Fruit fly (Drosophila melanogaster) whole organism, embryonic: ENCODE results near the gene scpr-C.

Source experiments
- Ada2b ChIP-seq: fragments of 200-800 bp; sonication (Bioruptor generic); IDR thresholded peaks from 2 replicates; pipeline ENCODE4 v1.3.6; 2022; ENCODE audit warnings: missing biosample characterization, missing genetic modification characterization
- Aef1 ChIP-seq: fragments of 200-800 bp; sonication (Bioruptor generic); IDR thresholded peaks from 3 replicates; pipeline ENCODE4 v1.3.6; 2022; ENCODE audit warnings: missing biosample characterization, missing genetic modification characterization
- CG10543 ChIP-seq: fragments of 200-800 bp; sonication (Bioruptor generic); optimal IDR thresholded peaks from 3 replicates; lab custom pipeline; 2017; ENCODE audit warnings: missing biosample characterization, mild to moderate bottlenecking, missing genetic modification characterization, moderate library complexity
- CG12071 ChIP-seq: fragments of 200-800 bp; sonication (Bioruptor generic); optimal IDR thresholded peaks from 3 replicates; lab custom pipeline; 2018; ENCODE audit warnings: missing biosample characterization, mild to moderate bottlenecking, missing genetic modification characterization
- CG15073 ChIP-seq: fragments of 200-800 bp; sonication (Bioruptor generic); optimal IDR thresholded peaks from 2 replicates; lab custom pipeline; 2016; ENCODE audit warnings: missing biosample characterization, missing genetic modification characterization
- CG16779 ChIP-seq: fragments of 200-800 bp; sonication (Bioruptor generic); IDR thresholded peaks from 2 replicates; pipeline ENCODE4 v1.3.6; 2022; ENCODE audit warnings: missing biosample characterization, missing genetic modification characterization
- CG17385 ChIP-seq: fragments of 200-800 bp; sonication (Bioruptor generic); optimal IDR thresholded peaks from 3 replicates; lab custom pipeline; 2018; ENCODE audit warnings: missing biosample characterization, mild to moderate bottlenecking, missing genetic modification characterization
- CG31365 ChIP-seq: fragments of 200-800 bp; sonication (Bioruptor generic); optimal IDR thresholded peaks from 2 replicates; lab custom pipeline; 2018; ENCODE audit warnings: missing biosample characterization, mild to moderate bottlenecking, missing genetic modification characterization
- CG31441 ChIP-seq: fragments of 200-800 bp; sonication (Bioruptor generic); IDR thresholded peaks from 2 replicates; pipeline ENCODE4 v1.3.6; 2022; ENCODE audit warnings: missing biosample characterization, missing genetic modification characterization
- CG3163 ChIP-seq: fragments of 200-800 bp; sonication (Bioruptor generic); optimal IDR thresholded peaks from 3 replicates; lab custom pipeline; 2016; ENCODE audit warnings: missing biosample characterization, missing genetic modification characterization
- CG32532 ChIP-seq: fragments of 200-800 bp; sonication (Bioruptor generic); IDR thresholded peaks from 2 replicates; pipeline ENCODE4 v1.3.6; 2022; ENCODE audit warnings: missing biosample characterization, missing genetic modification characterization
- CG34422 ChIP-seq: fragments of 200-800 bp; sonication (Bioruptor generic); IDR thresholded peaks from 3 replicates; pipeline ENCODE4 v1.3.6; 2022; ENCODE audit warnings: missing biosample characterization, missing genetic modification characterization
- CG4404 ChIP-seq: fragments of 200-800 bp; sonication (Bioruptor generic); IDR thresholded peaks from 2 replicates; pipeline ENCODE4 v1.3.6; 2022; ENCODE audit warnings: missing biosample characterization, missing genetic modification characterization
- CG6272 ChIP-seq: fragments of 200-800 bp; sonication (Bioruptor generic); IDR thresholded peaks from 2 replicates; pipeline ENCODE4 v1.3.6; 2022; ENCODE audit warnings: missing biosample characterization, missing genetic modification characterization
- CG6654 ChIP-seq: fragments of 200-800 bp; sonication (Bioruptor generic); optimal IDR thresholded peaks from 2 replicates; lab custom pipeline; 2017; ENCODE audit warnings: missing biosample characterization, mild to moderate bottlenecking, missing genetic modification characterization
- CG8924 ChIP-seq: fragments of 200-800 bp; optimal IDR thresholded peaks from 3 replicates; lab custom pipeline; 2019; ENCODE audit warnings: missing biosample characterization, mild to moderate bottlenecking, missing genetic modification characterization, moderate library complexity
- CG9609 ChIP-seq: fragments of 200-800 bp; sonication (Bioruptor generic); optimal IDR thresholded peaks from 3 replicates; lab custom pipeline; 2016; ENCODE audit warnings: missing biosample characterization, missing genetic modification characterization
- CTCF ChIP-seq: fragments of 200-800 bp; sonication (Bioruptor generic); optimal IDR thresholded peaks from 2 replicates; lab custom pipeline; 2017; ENCODE audit warnings: missing biosample characterization, mild to moderate bottlenecking, missing genetic modification characterization, moderate library complexity
- D19B ChIP-seq: fragments of 200-800 bp; sonication (Bioruptor generic); optimal IDR thresholded peaks from 2 replicates; lab custom pipeline; 2017; ENCODE audit warnings: missing biosample characterization, mild to moderate bottlenecking, missing genetic modification characterization
- Deaf1 ChIP-seq: fragments of 200-800 bp; optimal IDR thresholded peaks from 3 replicates; lab custom pipeline; 2019; ENCODE audit warnings: missing biosample characterization, mild to moderate bottlenecking, missing genetic modification characterization, moderate library complexity
- Dll ChIP-seq: fragments of 200-800 bp; sonication (Bioruptor generic); IDR thresholded peaks from 4 replicates; pipeline ENCODE4 v1.3.6; 2022; ENCODE audit warnings: missing biosample characterization, missing genetic modification characterization; ENCODE audit not compliant: partially characterized antibody
- Drgx ChIP-seq: fragments of 200-800 bp; sonication (Bioruptor generic); IDR thresholded peaks from 2 replicates; pipeline ENCODE4 v1.3.6; 2022; ENCODE audit warnings: missing biosample characterization, missing genetic modification characterization
- Gug ChIP-seq: fragments of 200-800 bp; sonication (Bioruptor generic); IDR thresholded peaks from 4 replicates; pipeline ENCODE4 v1.3.6; 2022; ENCODE audit warnings: missing biosample characterization, missing genetic modification characterization
- Hsf ChIP-seq: fragments of 200-800 bp; sonication (Bioruptor generic); optimal IDR thresholded peaks from 3 replicates; lab custom pipeline; 2016; ENCODE audit warnings: missing biosample characterization, missing genetic modification characterization
- Mad ChIP-seq: fragments of 200-800 bp; sonication (Bioruptor generic); optimal IDR thresholded peaks from 2 replicates; lab custom pipeline; 2016; ENCODE audit warnings: missing biosample characterization, missing genetic modification characterization
- Neu2 ChIP-seq: fragments of 200-800 bp; sonication (Bioruptor generic); optimal IDR thresholded peaks from 3 replicates; lab custom pipeline; 2016; ENCODE audit warnings: missing biosample characterization, missing genetic modification characterization, borderline replicate concordance
- PHDP ChIP-seq: fragments of 200-800 bp; sonication (Bioruptor generic); optimal IDR thresholded peaks from 3 replicates; lab custom pipeline; 2018; ENCODE audit warnings: missing biosample characterization, mild to moderate bottlenecking, missing genetic modification characterization, moderate library complexity
- Vsx1 ChIP-seq: fragments of 200-800 bp; sonication (Bioruptor generic); optimal IDR thresholded peaks from 2 replicates; lab custom pipeline; 2017; ENCODE audit warnings: missing biosample characterization, mild to moderate bottlenecking, missing genetic modification characterization, missing genetic modification reagents
- ase ChIP-seq: fragments of 200-800 bp; sonication (Bioruptor generic); IDR thresholded peaks from 3 replicates; pipeline ENCODE4 v1.3.6; 2022; ENCODE audit warnings: missing biosample characterization, missing genetic modification characterization
- ato ChIP-seq: fragments of 200-800 bp; sonication (Bioruptor generic); IDR thresholded peaks from 2 replicates; pipeline ENCODE4 v1.3.6; 2022; ENCODE audit warnings: missing biosample characterization, missing genetic modification characterization; ENCODE audit not compliant: partially characterized antibody
- bsh ChIP-seq, 2 experiments: fragments of 200-800 bp; sonication (Bioruptor generic); optimal IDR thresholded peaks; 2 replicates each; lab custom pipeline; 2017 to 2018; ENCODE audit warnings: mild to moderate bottlenecking in 2 of 2, missing biosample characterization in 2 of 2, missing genetic modification characterization in 2 of 2, moderate library complexity in 1 of 2
- btn ChIP-seq: fragments of 200-800 bp; sonication (Bioruptor generic); optimal IDR thresholded peaks from 2 replicates; lab custom pipeline; 2016; ENCODE audit warnings: missing biosample characterization, missing genetic modification characterization
- cas ChIP-seq: fragments of 200-800 bp; sonication (Bioruptor generic); IDR thresholded peaks from 2 replicates; pipeline ENCODE4 v1.3.6; 2022; ENCODE audit warnings: missing biosample characterization, missing genetic modification characterization
- esg ChIP-seq: fragments of 200-800 bp; sonication (Bioruptor generic); conservative IDR thresholded peaks from 2 replicates; pipeline ENCODE4 v1.3.6; 2022; ENCODE audit warnings: missing biosample characterization, missing genetic modification characterization
- eve ChIP-seq, 2 experiments: fragments of >200 bp; optimal IDR thresholded peaks; 2 replicates each; lab custom pipeline; 2017; ENCODE audit warnings: missing biosample characterization in 2 of 2, missing genetic modification characterization in 2 of 2
- eyg ChIP-seq: fragments of 200-800 bp; sonication (Bioruptor generic); optimal IDR thresholded peaks from 3 replicates; lab custom pipeline; 2016; ENCODE audit warnings: missing biosample characterization, missing genetic modification characterization
- gsb-n ChIP-seq: fragments of 200-800 bp; sonication (Bioruptor generic); optimal IDR thresholded peaks from 3 replicates; lab custom pipeline; 2018; ENCODE audit warnings: missing biosample characterization, mild to moderate bottlenecking, missing genetic modification characterization
- insv ChIP-seq, 2 experiments: fragments of 200-800 bp; sonication (Bioruptor generic); optimal IDR thresholded peaks; 3 replicates each; lab custom pipeline; 2016 to 2018; ENCODE audit warnings: missing biosample characterization in 2 of 2, missing genetic modification characterization in 2 of 2
- kay ChIP-seq: fragments of 200-800 bp; sonication (Bioruptor generic); optimal IDR thresholded peaks from 2 replicates; lab custom pipeline; 2016; ENCODE audit warnings: missing biosample characterization, missing genetic modification characterization
- luna ChIP-seq: fragments of 200-800 bp; sonication (Bioruptor generic); optimal IDR thresholded peaks from 2 replicates; lab custom pipeline; 2016; ENCODE audit warnings: missing biosample characterization, missing genetic modification characterization
- mirr ChIP-seq: fragments of 200-800 bp; sonication (Bioruptor generic); optimal IDR thresholded peaks from 3 replicates; lab custom pipeline; 2018; ENCODE audit warnings: missing biosample characterization, mild to moderate bottlenecking, missing genetic modification characterization
- mld ChIP-seq: fragments of 200-800 bp; sonication (Bioruptor generic); IDR thresholded peaks from 3 replicates; pipeline ENCODE4 v1.3.6; 2022; ENCODE audit warnings: missing biosample characterization, missing genetic modification characterization; ENCODE audit not compliant: partially characterized antibody
- pan ChIP-seq, 4 experiments: fragments of >200 bp in 3 of 4; fragments of 200-800 bp in 1 of 4; sonication (Bioruptor generic) in 1 of 4; optimal IDR thresholded peaks in 3 of 4; IDR thresholded peaks in 1 of 4; 2 replicates each; pipeline versions ENCODE4 v1.3.6 to Lab custom; 2017 to 2022; ENCODE audit warnings: missing biosample characterization in 2 of 4, missing genetic modification characterization in 2 of 4, mixed read lengths in 1 of 4
- pho ChIP-seq: fragments of 200-800 bp; sonication (Bioruptor generic); optimal IDR thresholded peaks from 2 replicates; lab custom pipeline; 2016; ENCODE audit warnings: missing biosample characterization, missing genetic modification characterization
- pita ChIP-seq: fragments of 200-800 bp; sonication (Bioruptor generic); optimal IDR thresholded peaks from 2 replicates; lab custom pipeline; 2017; ENCODE audit warnings: missing biosample characterization, mild to moderate bottlenecking, missing genetic modification characterization
- pros ChIP-seq: fragments of 200-800 bp; sonication (Bioruptor generic); optimal IDR thresholded peaks from 3 replicates; lab custom pipeline; 2019; ENCODE audit warnings: missing biosample characterization, mild to moderate bottlenecking, missing genetic modification characterization, moderate library complexity
- repo ChIP-seq: fragments of 200-800 bp; sonication (Bioruptor generic); optimal IDR thresholded peaks from 2 replicates; lab custom pipeline; 2016; ENCODE audit warnings: missing biosample characterization, missing genetic modification characterization
- schlank ChIP-seq: fragments of 200-800 bp; sonication (Bioruptor generic); optimal IDR thresholded peaks from 2 replicates; lab custom pipeline; 2018; ENCODE audit warnings: missing biosample characterization, mild to moderate bottlenecking, missing genetic modification characterization
- seq ChIP-seq: fragments of 200-800 bp; sonication (Bioruptor generic); IDR thresholded peaks from 2 replicates; pipeline ENCODE4 v1.3.6; 2022; ENCODE audit warnings: missing biosample characterization, missing genetic modification characterization
- sisA ChIP-seq: fragments of 200-800 bp; sonication (Bioruptor generic); IDR thresholded peaks from 2 replicates; pipeline ENCODE4 v1.3.6; 2022; ENCODE audit warnings: missing biosample characterization, missing genetic modification characterization
- trem ChIP-seq: fragments of 200-800 bp; optimal IDR thresholded peaks from 3 replicates; lab custom pipeline; 2019; ENCODE audit warnings: missing biosample characterization, mild to moderate bottlenecking, missing genetic modification characterization, moderate library complexity
- ttk ChIP-seq: fragments of 200-800 bp; sonication (Bioruptor generic); IDR thresholded peaks from 2 replicates; pipeline ENCODE4 v2.1.2; 2022; ENCODE audit warnings: missing biosample characterization, missing genetic modification characterization
- zfh1 ChIP-seq: fragments of 200-800 bp; sonication (Bioruptor generic); IDR thresholded peaks from 3 replicates; pipeline ENCODE4 v1.3.6; 2022; ENCODE audit warnings: missing biosample characterization, missing genetic modification characterization

Gene scpr-C

dm6 chr3R:11219883-11220282, 5.4 kb upstream of the scpr-C start, which contains the start of gene CG6689 (continued):
- TF ChIP-seq CG3163 (GFP tag; lab: Kevin White, UChicago) (no peak), pita (GFP tag; lab: Kevin White, UChicago) (no peak), repo (GFP tag; lab: Kevin White, UChicago) (no peak), CG6272 (no peak), CG32532 (GFP tag; lab: Robert Waterston, UW) (no peak), eve (GFP tag; optimal IDR thresholded peaks at IDR 0.05; lab: Kevin White, UChicago) (no peak), Deaf1 (tag; lab: Kevin White, UChicago) (no peak), btn (GFP tag; lab: Kevin White, UChicago) (no peak), gsb-n (tag; lab: Kevin White, UChicago) (no peak), CG34422 (GFP tag; lab: Robert Waterston, UW) (peak; percentile 41; the same call in 1 of the 3 replicates), mld (GFP tag; lab: Robert Waterston, UW) (no peak), Mad (no peak), cas (no peak), luna (GFP tag; lab: Kevin White, UChicago) (no peak), ase (no peak), Neu2 (no peak), Gug (GFP tag; lab: Robert Waterston, UW) (no peak), schlank (tag; lab: Kevin White, UChicago) (no peak), CG15073 (GFP tag; lab: Kevin White, UChicago) (no peak), bsh (GFP tag; optimal IDR thresholded peaks at IDR 0.05; lab: Kevin White, UChicago) (no peak), CG6654 (GFP tag; lab: Kevin White, UChicago) (no peak), D19B (GFP tag; lab: Kevin White, UChicago) (no peak), PHDP (tag; lab: Kevin White, UChicago) (no peak), trem (tag; lab: Kevin White, UChicago) (peak; percentile 56), CG12071 (no peak), CG17385 (GFP tag; lab: Kevin White, UChicago) (no peak), insv (GFP tag; optimal IDR thresholded peaks at IDR 0.05; lab: Kevin White, UChicago) (no peak), pros (GFP tag; lab: Kevin White, UChicago) (no peak), Hsf (GFP tag; lab: Kevin White, UChicago) (no peak), Ada2b (GFP tag; lab: Robert Waterston, UW) (no peak), pan (optimal IDR thresholded peaks at IDR 0.05; lab: Kevin White, UChicago) (no peak), pan (GFP tag; optimal IDR thresholded peaks at IDR 0.05 in 1 of 2, IDR thresholded peaks at IDR 0.05 in 1 of 2) (no peak), eyg (GFP tag; lab: Kevin White, UChicago) (no peak), CTCF (GFP tag; lab: Kevin White, UChicago) (peak; percentile 12), CG31365 (tag; lab: Kevin White, UChicago) (no peak), sisA (GFP tag; lab: Robert Waterston, UW) (no peak), CG8924 (tag; lab: Kevin White, UChicago) (peak; percentile 21), Dll (no peak), Vsx1 (GFP tag; lab: Kevin White, UChicago) (no peak), CG16779 (no peak), CG31441 (GFP tag; lab: Robert Waterston, UW) (no peak), pho (no peak), zfh1 (GFP tag; lab: Robert Waterston, UW) (no peak), mirr (GFP tag; lab: Kevin White, UChicago) (no peak), ttk (no peak), CG9609 (no peak), Aef1 (GFP tag; lab: Robert Waterston, UW) (no peak), CG4404 (GFP tag; lab: Robert Waterston, UW) (no peak), seq (GFP tag; lab: Robert Waterston, UW) (no peak), ato (GFP tag; lab: Robert Waterston, UW) (no peak), Drgx (GFP tag; lab: Robert Waterston, UW) (no peak), CG10543 (GFP tag; lab: Kevin White, UChicago) (no peak), kay (GFP tag; lab: Kevin White, UChicago) (no peak), esg (GFP tag; lab: Robert Waterston, UW) (no peak)
